Worm (Caenorhabditis elegans) whole organism, late embryonic: ENCODE data around the gene srh-46.

Source experiments
- ceh-14 ChIP-seq: sonication (generic microtip); optimal IDR thresholded peaks from 2 replicates; lab custom pipeline; 2016; ENCODE audit warnings: missing genotype, missing genetic modification characterization, missing compliant biosample characterization
- ceh-24 ChIP-seq: sonication (generic microtip); optimal IDR thresholded peaks from 2 replicates; lab custom pipeline; 2016; ENCODE audit warnings: mild to moderate bottlenecking, missing genetic modification characterization, missing compliant biosample characterization
- ceh-48 ChIP-seq: sonication (generic microtip); optimal IDR thresholded peaks from 2 replicates; lab custom pipeline; 2016; ENCODE audit warnings: missing genetic modification characterization, inconsistent platforms, missing compliant biosample characterization
- fkh-10 ChIP-seq: fragments of 150-350 bp; optimal IDR thresholded peaks from 2 replicates; lab custom pipeline; 2014; ENCODE audit warnings: missing biosample characterization, missing genetic modification reagents, missing genetic modification characterization
- hlh-30 ChIP-seq: sonication (generic microtip); optimal IDR thresholded peaks from 2 replicates; lab custom pipeline; 2017; ENCODE audit warnings: antibody characterized with exemption, missing genetic modification characterization, missing compliant biosample characterization; ENCODE audit not compliant: insufficient read depth
- hlh-8 ChIP-seq: sonication (generic microtip); optimal IDR thresholded peaks from 2 replicates; lab custom pipeline; 2016; ENCODE audit warnings: missing genotype, missing genetic modification characterization, missing compliant biosample characterization
- nfya-1 ChIP-seq: sonication (generic microtip); optimal IDR thresholded peaks from 2 replicates; lab custom pipeline; 2017; ENCODE audit warnings: missing genetic modification characterization, mild to moderate bottlenecking, missing compliant biosample characterization, antibody characterized with exemption, moderate library complexity
- pqm-1 ChIP-seq: sonication (generic microtip); optimal IDR thresholded peaks from 2 replicates; lab custom pipeline; 2016; ENCODE audit warnings: missing genetic modification characterization, missing compliant biosample characterization
- tbx-2 ChIP-seq: sonication (generic microtip); optimal IDR thresholded peaks from 2 replicates; lab custom pipeline; 2016; ENCODE audit warnings: missing genetic modification characterization, missing compliant biosample characterization
- unc-42 ChIP-seq: sonication (generic microtip); optimal IDR thresholded peaks from 2 replicates; lab custom pipeline; 2016; ENCODE audit warnings: missing genotype, missing genetic modification characterization, missing compliant biosample characterization
- unc-55 ChIP-seq: sonication (generic microtip); optimal IDR thresholded peaks from 2 replicates; lab custom pipeline; 2017; ENCODE audit warnings: missing biosample characterization, missing genetic modification reagents, missing genetic modification characterization
- unc-86 ChIP-seq: sonication (generic microtip); optimal IDR thresholded peaks from 2 replicates; lab custom pipeline; 2016; ENCODE audit warnings: missing genetic modification characterization, missing compliant biosample characterization

DNA sequence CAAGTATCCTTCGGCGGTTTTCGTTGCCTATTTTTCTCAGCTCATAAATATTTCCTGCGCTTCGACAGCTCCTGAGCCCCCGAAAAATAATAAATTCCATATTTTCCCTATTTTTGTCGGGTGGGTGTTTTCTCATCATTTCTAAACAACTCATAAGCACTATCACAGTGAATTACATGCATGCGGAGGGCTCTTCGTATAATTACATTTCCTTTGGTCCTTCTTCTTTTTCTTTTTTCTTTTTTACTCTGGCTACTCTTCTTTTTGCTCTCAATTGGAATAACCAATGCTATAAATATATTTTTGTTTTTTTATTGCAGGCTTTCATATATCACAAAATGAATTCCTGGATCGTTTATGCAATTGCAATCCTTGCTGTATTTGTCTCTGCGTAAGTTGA, 39.2 kb upstream of the srh-46 start, which contains the start of gene T02E9.5:
- TF ChIP-seq nfya-1 (tag; lab: Kevin White, UChicago), result no peak
- no peak for TF ChIP-seq hlh-8 (tag; lab: Kevin White, UChicago)
- TF ChIP-seq unc-86, result no peak
- TF ChIP-seq pqm-1 (tag; lab: Kevin White, UChicago), result no peak
- TF ChIP-seq unc-55 (GFP tag; lab: Kevin White, UChicago), result no peak
- TF ChIP-seq tbx-2 (tag; lab: Kevin White, UChicago), result no peak
- no peak for TF ChIP-seq ceh-48 (tag; lab: Kevin White, UChicago)
- no peak for TF ChIP-seq ceh-24 (tag; lab: Kevin White, UChicago)
- TF ChIP-seq hlh-30, result no peak
- no peak for TF ChIP-seq fkh-10 (GFP tag; lab: Kevin White, UChicago)
- peak; percentile 91 for TF ChIP-seq unc-42 (tag; lab: Kevin White, UChicago)
- no peak for TF ChIP-seq ceh-14 (tag; lab: Kevin White, UChicago)
